Worm (Caenorhabditis elegans) whole organism, L3 larva: ENCODE measurements around the gene pro-1.

Experiments
- R02D3.7 ChIP-seq: fragments of 150-350 bp; optimal IDR thresholded peaks from 2 replicates; lab custom pipeline; 2014; ENCODE audit warnings: missing biosample characterization, missing genetic modification characterization
- ama-1 ChIP-seq: fragments of 150-350 bp; optimal IDR thresholded peaks from 2 replicates; lab custom pipeline; 2018
- ceh-16 ChIP-seq: sonication (generic microtip); optimal IDR thresholded peaks from 2 replicates; lab custom pipeline; 2017; ENCODE audit warnings: missing biosample characterization, missing genetic modification characterization
- ceh-28 ChIP-seq: fragments of 150-350 bp; optimal IDR thresholded peaks from 2 replicates; lab custom pipeline; 2014; ENCODE audit warnings: missing biosample characterization, missing genetic modification reagents, missing genetic modification characterization
- ceh-82 ChIP-seq: fragments of 150-350 bp; optimal IDR thresholded peaks from 2 replicates; lab custom pipeline; 2014; ENCODE audit warnings: missing biosample characterization, missing genetic modification characterization
- ceh-9 ChIP-seq: sonication (generic microtip); optimal IDR thresholded peaks from 2 replicates; lab custom pipeline; 2018; ENCODE audit warnings: missing biosample characterization, missing genetic modification characterization
- daf-12 ChIP-seq: fragments of 150-350 bp; optimal IDR thresholded peaks from 2 replicates; lab custom pipeline; 2014; ENCODE audit warnings: missing biosample characterization, missing genetic modification reagents, missing genetic modification characterization
- egl-5 ChIP-seq: fragments of 150-350 bp; optimal IDR thresholded peaks from 2 replicates; lab custom pipeline; 2017; ENCODE audit warnings: missing biosample characterization, missing genetic modification reagents, missing genetic modification characterization, inconsistent platforms
- elt-1 ChIP-seq: fragments of 150-350 bp; optimal IDR thresholded peaks from 2 replicates; lab custom pipeline; 2014; ENCODE audit warnings: missing biosample characterization, missing genetic modification characterization
- elt-2 ChIP-seq: sonication (generic microtip); optimal IDR thresholded peaks from 2 replicates; lab custom pipeline; 2016; ENCODE audit warnings: missing genetic modification reagents, mild to moderate bottlenecking, missing genetic modification characterization, missing compliant biosample characterization
- elt-3 ChIP-seq, 3 experiments: fragments of 150-350 bp in 1 of 3; sonication (generic microtip) in 2 of 3; optimal IDR thresholded peaks; 2 replicates in 2 of 3; 4 replicates in 1 of 3; lab custom pipeline; 2014 to 2017; ENCODE audit warnings: missing biosample characterization in 3 of 3, missing genetic modification characterization in 3 of 3
- fkh-10 ChIP-seq: sonication (generic microtip); optimal IDR thresholded peaks from 2 replicates; lab custom pipeline; 2017; ENCODE audit warnings: missing biosample characterization, missing genetic modification reagents, missing genetic modification characterization
- fkh-2 ChIP-seq: fragments of 150-350 bp; optimal IDR thresholded peaks from 2 replicates; lab custom pipeline; 2014; ENCODE audit warnings: missing biosample characterization, missing genetic modification reagents, missing genetic modification characterization
- fos-1 ChIP-seq: fragments of 150-350 bp; optimal IDR thresholded peaks from 2 replicates; lab custom pipeline; 2014; ENCODE audit warnings: missing biosample characterization, missing genetic modification characterization
- hmg-11 ChIP-seq: sonication (generic microtip); optimal IDR thresholded peaks from 2 replicates; lab custom pipeline; 2016; ENCODE audit warnings: missing genetic modification characterization, missing compliant biosample characterization
- jun-1 ChIP-seq: fragments of 150-350 bp; optimal IDR thresholded peaks from 2 replicates; lab custom pipeline; 2014; ENCODE audit warnings: missing biosample characterization, missing genetic modification reagents, missing genetic modification characterization
- lin-15B ChIP-seq: fragments of 150-350 bp; optimal IDR thresholded peaks from 2 replicates; lab custom pipeline; 2014; ENCODE audit warnings: missing biosample characterization, missing genetic modification characterization
- lin-39 ChIP-seq: fragments of 150-350 bp; optimal IDR thresholded peaks from 2 replicates; lab custom pipeline; 2018; ENCODE audit warnings: missing biosample characterization, missing genetic modification reagents, missing genetic modification characterization
- lsy-12 ChIP-seq: sonication (generic microtip); optimal IDR thresholded peaks from 2 replicates; lab custom pipeline; 2016; ENCODE audit warnings: mild to moderate bottlenecking, missing genetic modification characterization, missing compliant biosample characterization
- mml-1 ChIP-seq: fragments of 150-350 bp; sonication (generic microtip); optimal IDR thresholded peaks from 3 replicates; lab custom pipeline; 2014; ENCODE audit warnings: missing biosample characterization, missing genetic modification characterization
- nfya-1 ChIP-seq: sonication (generic microtip); optimal IDR thresholded peaks from 2 replicates; lab custom pipeline; 2017; ENCODE audit warnings: missing genetic modification characterization, mild to moderate bottlenecking, missing compliant biosample characterization, antibody characterized with exemption, moderate library complexity; ENCODE audit not compliant: insufficient read depth
- nhr-11 ChIP-seq: fragments of 150-350 bp; optimal IDR thresholded peaks from 2 replicates; lab custom pipeline; 2014; ENCODE audit warnings: missing biosample characterization, missing genetic modification characterization
- nhr-23 ChIP-seq: fragments of 150-350 bp; optimal IDR thresholded peaks from 2 replicates; lab custom pipeline; 2014; ENCODE audit warnings: missing biosample characterization, missing genetic modification reagents, missing genetic modification characterization
- nhr-237 ChIP-seq: fragments of 150-350 bp; optimal IDR thresholded peaks from 2 replicates; lab custom pipeline; 2014; ENCODE audit warnings: missing biosample characterization, missing genetic modification characterization
- nhr-25 ChIP-seq: sonication (generic microtip); optimal IDR thresholded peaks from 2 replicates; lab custom pipeline; 2017; ENCODE audit warnings: missing biosample characterization, missing genetic modification characterization
- nhr-28 ChIP-seq: fragments of 150-350 bp; optimal IDR thresholded peaks from 2 replicates; lab custom pipeline; 2014; ENCODE audit warnings: missing biosample characterization, missing genetic modification characterization
- nhr-43 ChIP-seq: sonication (generic microtip); optimal IDR thresholded peaks from 2 replicates; lab custom pipeline; 2016; ENCODE audit warnings: mild to moderate bottlenecking, missing genetic modification characterization, missing compliant biosample characterization; ENCODE audit not compliant: poor library complexity, severe bottlenecking
- nhr-67 ChIP-seq: fragments of 150-350 bp; optimal IDR thresholded peaks from 2 replicates; lab custom pipeline; 2014; ENCODE audit warnings: missing biosample characterization, missing genetic modification characterization
- nhr-76 ChIP-seq: fragments of 150-350 bp; sonication (generic microtip); optimal IDR thresholded peaks from 5 replicates; lab custom pipeline; 2014; ENCODE audit warnings: missing biosample characterization, missing genetic modification characterization
- pha-4 ChIP-seq: fragments of 150-350 bp; optimal IDR thresholded peaks from 2 replicates; lab custom pipeline; 2014; ENCODE audit warnings: missing biosample characterization, missing genetic modification reagents, missing genetic modification characterization
- pqm-1 ChIP-seq: fragments of 150-350 bp; optimal IDR thresholded peaks from 2 replicates; lab custom pipeline; 2017; ENCODE audit warnings: missing biosample characterization, missing genetic modification characterization, inconsistent platforms
- sea-2 ChIP-seq: fragments of 150-350 bp; sonication (generic microtip); optimal IDR thresholded peaks from 4 replicates; lab custom pipeline; 2014; ENCODE audit warnings: missing biosample characterization, missing genetic modification reagents, missing genetic modification characterization
- skn-1 ChIP-seq: fragments of 150-350 bp; optimal IDR thresholded peaks from 2 replicates; lab custom pipeline; 2014; ENCODE audit warnings: missing biosample characterization, missing genetic modification characterization
- snpc-4 ChIP-seq: fragments of 150-350 bp; optimal IDR thresholded peaks from 2 replicates; lab custom pipeline; 2014; ENCODE audit warnings: missing biosample characterization, missing genetic modification characterization
- tbx-2 ChIP-seq: sonication (generic microtip); optimal IDR thresholded peaks from 2 replicates; lab custom pipeline; 2016; ENCODE audit warnings: mild to moderate bottlenecking, missing genetic modification characterization, missing compliant biosample characterization
- unc-39 ChIP-seq: sonication (generic microtip); optimal IDR thresholded peaks from 4 replicates; lab custom pipeline; 2017; ENCODE audit warnings: missing biosample characterization, missing genetic modification characterization
- unc-62 ChIP-seq: fragments of 150-350 bp; sonication (generic microtip); optimal IDR thresholded peaks from 4 replicates; lab custom pipeline; 2014; ENCODE audit warnings: missing biosample characterization, missing genetic modification reagents, missing genetic modification characterization
- zag-1 ChIP-seq: fragments of 150-350 bp; optimal IDR thresholded peaks from 2 replicates; lab custom pipeline; 2014; ENCODE audit warnings: missing biosample characterization, missing genetic modification characterization
- ztf-4 ChIP-seq: fragments of 150-350 bp; optimal IDR thresholded peaks from 2 replicates; lab custom pipeline; 2014; ENCODE audit warnings: missing biosample characterization, missing genetic modification characterization

Gene pro-1

DNA sequence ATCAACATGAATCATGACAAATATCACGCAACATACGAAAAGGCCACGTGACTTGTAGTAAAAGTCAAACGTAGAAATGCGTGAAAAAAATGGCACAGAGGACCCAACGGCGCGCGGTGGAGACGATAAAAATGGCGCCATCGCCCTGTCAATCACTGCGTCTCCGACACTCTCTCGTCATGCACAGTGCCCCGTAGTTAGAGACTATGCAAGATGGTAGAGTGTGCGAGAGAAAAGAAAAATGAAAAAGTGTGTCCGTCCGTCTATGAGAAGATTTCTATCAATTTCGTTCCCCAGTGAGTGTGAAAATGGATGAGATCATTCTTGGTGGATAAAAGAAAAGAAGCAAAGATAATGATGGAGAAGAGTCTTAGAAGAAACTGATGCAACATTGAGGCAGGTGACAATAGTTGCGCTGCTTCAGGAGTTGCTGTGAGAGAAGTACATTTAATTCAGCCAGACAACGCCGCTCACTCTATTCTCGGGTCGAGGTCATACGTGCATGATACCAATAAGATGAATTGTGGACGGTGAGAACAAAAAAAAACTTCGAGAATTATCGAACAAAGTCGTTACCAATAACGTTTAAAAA, 13.8 kb upstream of the pro-1 start:
- TF ChIP-seq elt-3 (tag; optimal IDR thresholded peaks at IDR 0.05; lab: Kevin White, UChicago) = peak in 1 of 3 experiments; percentile 47
- TF ChIP-seq unc-39 (tag; lab: Kevin White, UChicago) = no peak
- TF ChIP-seq ztf-4 (tag; lab: Kevin White, UChicago) = peak; percentile 78
- peak; percentile 38 for TF ChIP-seq nhr-43
- TF ChIP-seq jun-1 (tag; lab: Kevin White, UChicago) = no peak
- no peak for TF ChIP-seq ceh-9 (tag; lab: Kevin White, UChicago)
- TF ChIP-seq R02D3.7 (tag; lab: Kevin White, UChicago) = peak; percentile 17
- peak; percentile 47 for TF ChIP-seq nhr-11 (tag; lab: Kevin White, UChicago)
- peak; percentile 19 for TF ChIP-seq tbx-2 (tag; lab: Kevin White, UChicago)
- TF ChIP-seq hmg-11 (tag; lab: Kevin White, UChicago) = peak; percentile 28
- peak; percentile 23 for TF ChIP-seq nfya-1 (tag; lab: Kevin White, UChicago)
- no peak for TF ChIP-seq sea-2 (GFP tag; lab: Kevin White, UChicago)
- TF ChIP-seq daf-12 (tag; lab: Kevin White, UChicago) = no peak
- TF ChIP-seq fos-1 = peak; percentile 34
- peak; percentile 71 for TF ChIP-seq unc-62 (GFP tag; lab: Kevin White, UChicago)
- TF ChIP-seq nhr-23 (tag; lab: Kevin White, UChicago) = peak; percentile 31
- TF ChIP-seq nhr-28 = no peak
- TF ChIP-seq fkh-2 (tag; lab: Kevin White, UChicago) = no peak
- TF ChIP-seq nhr-25 (tag; lab: Kevin White, UChicago) = peak; percentile 79
- TF ChIP-seq pha-4 (tag; lab: Kevin White, UChicago) = peak; percentile 55
- TF ChIP-seq elt-2 (tag; lab: Kevin White, UChicago) = peak; percentile 68
- no peak for TF ChIP-seq mml-1
- TF ChIP-seq snpc-4 (tag; lab: Kevin White, UChicago) = peak; percentile 12
- peak; percentile 52 for TF ChIP-seq ama-1
- TF ChIP-seq lin-15B (tag; lab: Kevin White, UChicago) = peak; percentile 25
- TF ChIP-seq, all 47 proteins: peak for 17

DNA sequence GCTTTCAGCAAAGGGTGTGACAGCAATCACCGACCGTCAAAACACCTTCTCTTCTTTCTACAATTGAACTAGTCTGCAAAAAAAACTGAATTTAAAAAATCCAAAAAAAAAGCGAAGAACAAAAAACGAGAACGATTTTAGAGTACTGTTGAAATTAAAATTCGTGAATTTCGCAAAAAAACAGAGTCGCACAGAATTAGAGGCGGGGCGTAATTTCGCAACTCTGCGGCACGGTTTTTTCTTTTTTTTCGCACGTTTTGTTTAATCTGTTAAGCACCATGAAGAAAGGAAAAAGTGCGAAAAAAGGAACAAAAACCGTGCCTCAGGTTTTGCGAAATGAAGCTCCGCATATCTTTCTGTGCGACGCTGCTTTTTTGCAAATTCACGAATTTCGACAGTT, 13.2 kb upstream of the pro-1 start, which contains the start of gene mnk-1:
TSS of gene mnk-1 (minus strand) at position 73 of the 400 bp plus-strand sequence.
- TF ChIP-seq egl-5 (tag; lab: Kevin White, UChicago) (peak; percentile 22), nhr-23 (tag; lab: Kevin White, UChicago) (no peak)

DNA sequence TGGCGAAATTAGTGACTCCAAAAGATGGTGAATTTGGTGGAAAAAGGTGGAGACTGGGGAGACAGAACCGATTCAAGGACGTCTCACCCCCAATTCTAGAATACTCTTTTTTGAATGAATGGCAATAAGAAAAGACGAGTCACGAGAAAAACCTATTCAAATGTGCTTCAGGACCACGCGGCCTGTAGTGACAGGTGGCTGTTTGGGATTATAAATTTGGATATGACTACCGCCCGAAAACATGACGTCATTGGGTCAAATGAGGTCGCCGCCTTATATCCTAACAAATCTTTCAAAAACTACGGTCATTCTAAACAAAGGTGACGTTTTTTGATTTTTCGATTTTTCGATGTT, 12.2 kb upstream of the pro-1 start:
- TF ChIP-seq nhr-25 (tag; lab: Kevin White, UChicago) (peak; percentile 18), fkh-10 (no peak), ama-1 (peak; percentile 73), zag-1 (no peak)
- TF ChIP-seq, all 47 proteins: peak for 2

DNA sequence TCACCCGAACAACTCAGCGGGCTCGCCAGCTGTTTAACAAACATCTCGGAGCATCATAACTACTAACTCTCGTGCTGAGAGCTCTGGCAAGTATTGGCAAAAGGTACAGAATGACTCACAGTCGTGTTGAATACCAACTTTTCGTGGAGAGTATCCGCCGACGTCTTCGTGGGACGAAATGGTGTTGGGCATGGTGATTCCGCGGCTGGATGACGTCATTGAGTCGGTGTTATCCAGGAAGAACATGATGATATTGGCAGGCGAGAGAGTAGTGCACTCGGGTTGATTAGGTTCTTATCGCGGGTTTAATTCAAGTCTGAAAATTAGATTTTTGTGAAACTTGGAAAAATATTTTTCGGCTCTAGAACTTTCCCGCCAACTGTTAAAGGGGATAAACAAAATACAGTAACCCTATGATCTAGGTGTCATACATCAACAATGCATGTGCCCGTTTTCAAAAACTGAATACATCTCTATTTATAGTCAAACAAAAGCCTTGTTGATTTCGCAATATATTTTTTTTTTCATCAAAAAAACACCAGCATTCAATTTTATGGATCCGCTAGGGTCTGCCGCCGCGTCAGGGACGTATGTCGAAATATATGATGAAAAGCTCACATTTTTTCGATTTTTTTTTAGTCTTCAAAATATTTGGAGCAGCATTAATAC, 11.7 kb upstream of the pro-1 start:
- TF ChIP-seq jun-1 (tag; lab: Kevin White, UChicago) (no peak), lsy-12 (peak; percentile 54), nfya-1 (tag; lab: Kevin White, UChicago) (peak; percentile 13), ceh-82 (tag; lab: Kevin White, UChicago) (no peak), zag-1 (no peak), ceh-9 (tag; lab: Kevin White, UChicago) (no peak), ama-1 (peak; percentile 90), pha-4 (tag; lab: Kevin White, UChicago) (no peak)

DNA sequence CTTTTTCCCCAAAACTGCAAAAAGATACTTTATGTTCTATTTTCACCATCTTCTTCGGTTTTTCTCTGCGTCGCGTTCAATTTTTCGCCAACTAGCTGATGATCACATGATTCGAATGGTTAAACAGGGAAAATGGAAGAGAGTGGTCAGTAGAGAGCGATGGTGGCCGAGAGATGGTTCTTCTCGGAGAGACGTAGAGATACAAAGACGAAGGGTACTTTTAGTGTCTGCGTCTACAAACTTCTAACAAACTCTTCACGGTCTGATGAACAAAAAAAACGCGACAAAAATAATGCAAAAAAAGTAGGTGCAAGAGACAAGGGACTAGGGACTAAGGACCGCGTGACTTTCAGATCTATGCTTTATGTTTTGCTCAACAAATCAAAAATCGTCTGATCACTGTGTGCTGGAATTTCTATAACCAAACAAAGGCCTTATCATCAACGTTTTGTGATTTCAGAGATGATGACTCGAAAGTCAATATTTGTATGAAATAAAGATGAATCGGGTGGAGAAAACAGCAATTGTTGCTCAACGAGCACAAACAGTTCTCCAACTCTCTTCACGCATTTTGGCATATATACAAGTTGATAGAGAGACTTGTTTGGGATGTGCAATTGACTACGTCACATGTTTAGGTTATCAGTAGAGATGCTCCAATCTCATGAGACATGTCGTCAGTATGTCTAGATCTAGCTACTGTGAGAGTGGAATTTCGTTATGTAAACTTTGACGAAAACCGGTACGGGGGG, 10.4 kb upstream of the pro-1 start:
- no peak for TF ChIP-seq nhr-237 (tag; lab: Kevin White, UChicago)
- no peak for TF ChIP-seq mml-1
- TF ChIP-seq ceh-16 (tag; lab: Kevin White, UChicago) = no peak
- TF ChIP-seq ztf-4 (tag; lab: Kevin White, UChicago) = peak; percentile 84
- peak; percentile 49 for TF ChIP-seq pqm-1 (tag; lab: Kevin White, UChicago)
- TF ChIP-seq ceh-28 (tag; lab: Kevin White, UChicago) = peak; percentile 86
- peak; percentile 90 for TF ChIP-seq nhr-43
- peak; percentile 38 for TF ChIP-seq elt-1
- TF ChIP-seq unc-62 (GFP tag; lab: Kevin White, UChicago) = peak; percentile 79
- TF ChIP-seq lin-15B (tag; lab: Kevin White, UChicago) = peak; percentile 71
- TF ChIP-seq nhr-23 (tag; lab: Kevin White, UChicago) = peak; percentile 99
- TF ChIP-seq snpc-4 (tag; lab: Kevin White, UChicago) = peak; percentile 83
- TF ChIP-seq fkh-10 = peak; percentile 95
- TF ChIP-seq zag-1 = peak; percentile 25
- TF ChIP-seq lin-39 (tag; lab: Kevin White, UChicago) = peak; percentile 80
- TF ChIP-seq skn-1 (tag; lab: Kevin White, UChicago) = peak; percentile 62
- no peak for TF ChIP-seq nhr-67 (tag; lab: Kevin White, UChicago)
- TF ChIP-seq sea-2 (GFP tag; lab: Kevin White, UChicago) = no peak
- peak in 2 of 3 experiments; percentile 19 to 48 for TF ChIP-seq elt-3 (tag; optimal IDR thresholded peaks at IDR 0.05; lab: Kevin White, UChicago)
- peak; percentile 78 for TF ChIP-seq lsy-12
- peak; percentile 87 for TF ChIP-seq hmg-11 (tag; lab: Kevin White, UChicago)
- peak; percentile 74 for TF ChIP-seq ceh-82 (tag; lab: Kevin White, UChicago)
- TF ChIP-seq unc-39 (tag; lab: Kevin White, UChicago) = no peak
- TF ChIP-seq nhr-76 (tag; lab: Kevin White, UChicago) = peak; percentile 57
